Worm (Caenorhabditis elegans) whole organism, L1 larva: ENCODE results near the gene hrg-6.

Source experiments
- Y116A8C.19 ChIP-seq: sonication (generic microtip); optimal IDR thresholded peaks from 2 replicates; lab custom pipeline; 2016; ENCODE audit warnings: missing compliant biosample characterization, missing genetic modification characterization, borderline replicate concordance
- aly-2 ChIP-seq: fragments of 150-350 bp; optimal IDR thresholded peaks from 2 replicates; lab custom pipeline; 2014; ENCODE audit warnings: missing biosample characterization, missing genetic modification characterization
- blmp-1 ChIP-seq: fragments of 150-350 bp; optimal IDR thresholded peaks from 2 replicates; lab custom pipeline; 2014; ENCODE audit warnings: missing biosample characterization, missing genetic modification characterization
- ceh-63 ChIP-seq: fragments of 200-800 bp; sonication (Bioruptor generic); optimal IDR thresholded peaks from 2 replicates; lab custom pipeline; 2018; ENCODE audit warnings: mild to moderate bottlenecking, missing genetic modification characterization, missing compliant biosample characterization
- ceh-8 ChIP-seq: fragments of 200-800 bp; sonication (Bioruptor generic); optimal IDR thresholded peaks from 2 replicates; lab custom pipeline; 2018; ENCODE audit warnings: mild to moderate bottlenecking, missing genetic modification characterization, moderate library complexity, missing compliant biosample characterization
- ceh-82 ChIP-seq, 3 experiments: fragments of 150-350 bp in 1 of 3; sonication (generic microtip) in 2 of 3; optimal IDR thresholded peaks; 2 replicates each; lab custom pipeline; 2014 to 2017; ENCODE audit warnings: missing biosample characterization in 3 of 3, missing genetic modification characterization in 3 of 3
- ceh-88 ChIP-seq: fragments of 200-800 bp; sonication (Bioruptor generic); IDR thresholded peaks from 2 replicates; pipeline ENCODE4 v1.3.6; 2022; ENCODE audit warnings: missing genetic modification characterization, missing compliant biosample characterization
- ceh-90 ChIP-seq: sonication (generic microtip); optimal IDR thresholded peaks from 2 replicates; lab custom pipeline; 2016; ENCODE audit warnings: missing genetic modification characterization, missing compliant biosample characterization
- dsc-1 ChIP-seq: sonication (generic microtip); optimal IDR thresholded peaks from 2 replicates; lab custom pipeline; 2016; ENCODE audit warnings: mild to moderate bottlenecking, missing genetic modification characterization, missing compliant biosample characterization
- efl-1 ChIP-seq, 4 experiments: fragments of 150-350 bp; optimal IDR thresholded peaks in 3 of 4; peaks in 1 of 4; 1 replicate in 1 of 4; 2 replicates in 3 of 4; lab custom pipeline; 2014; ENCODE audit warnings: missing biosample characterization in 2 of 4, missing genetic modification characterization in 2 of 4, missing genetic modification reagents in 2 of 4
- efl-3 ChIP-seq: fragments of 200-800 bp; sonication (Bioruptor generic); optimal IDR thresholded peaks from 2 replicates; lab custom pipeline; 2018; ENCODE audit warnings: mild to moderate bottlenecking, missing genetic modification characterization, missing compliant biosample characterization
- egl-13 ChIP-seq: sonication (generic microtip); optimal IDR thresholded peaks from 2 replicates; lab custom pipeline; 2016; ENCODE audit warnings: missing genotype, missing genetic modification reagents, missing genetic modification characterization, missing compliant biosample characterization
- elt-2 ChIP-seq: sonication (generic microtip); optimal IDR thresholded peaks from 2 replicates; lab custom pipeline; 2016; ENCODE audit warnings: missing genetic modification characterization, mild to moderate bottlenecking, inconsistent platforms, missing compliant biosample characterization, missing genetic modification reagents
- elt-3 ChIP-seq, 6 experiments: fragments of 150-350 bp in 1 of 6; sonication (generic microtip); optimal IDR thresholded peaks; 2 replicates each; lab custom pipeline; 2017 to 2018; ENCODE audit warnings: missing biosample characterization in 6 of 6, missing genetic modification characterization in 6 of 6, inconsistent platforms in 1 of 6
- ets-5 ChIP-seq: fragments of 200-800 bp; sonication (Bioruptor generic); IDR thresholded peaks from 2 replicates; pipeline ENCODE4 v1.3.6; 2022; ENCODE audit warnings: missing genetic modification characterization, missing compliant biosample characterization
- fkh-4 ChIP-seq: sonication (generic microtip); optimal IDR thresholded peaks from 2 replicates; lab custom pipeline; 2016; ENCODE audit warnings: missing compliant biosample characterization, missing genetic modification characterization, borderline replicate concordance
- fkh-8 ChIP-seq: sonication (generic microtip); optimal IDR thresholded peaks from 2 replicates; lab custom pipeline; 2016; ENCODE audit warnings: mild to moderate bottlenecking, missing genetic modification characterization, missing compliant biosample characterization
- grh-1 ChIP-seq: fragments of 200-800 bp; sonication (Bioruptor generic); IDR thresholded peaks from 2 replicates; pipeline ENCODE4 v1.3.6; 2022; ENCODE audit warnings: missing genetic modification reagents, missing genetic modification characterization, missing compliant biosample characterization
- hlh-17 ChIP-seq: fragments of 200-800 bp; sonication (Bioruptor generic); optimal IDR thresholded peaks from 2 replicates; lab custom pipeline; 2018; ENCODE audit warnings: missing genetic modification characterization, mild to moderate bottlenecking, missing compliant biosample characterization, moderate library complexity, borderline replicate concordance
- hpl-2 ChIP-seq: fragments of 150-350 bp; optimal IDR thresholded peaks from 2 replicates; lab custom pipeline; 2014; ENCODE audit warnings: missing biosample characterization, missing genetic modification reagents, missing genetic modification characterization
- irx-1 ChIP-seq: sonication (generic microtip); optimal IDR thresholded peaks from 2 replicates; lab custom pipeline; 2016; ENCODE audit warnings: missing genetic modification characterization, missing compliant biosample characterization
- lin-13 ChIP-seq: fragments of 150-350 bp; optimal IDR thresholded peaks from 2 replicates; lab custom pipeline; 2014; ENCODE audit warnings: missing biosample characterization, missing genetic modification reagents, missing genetic modification characterization
- lin-15B ChIP-seq: fragments of 150-350 bp; sonication (generic microtip); optimal IDR thresholded peaks from 3 replicates; lab custom pipeline; 2014; ENCODE audit warnings: missing biosample characterization, missing genetic modification characterization
- lin-35 ChIP-seq, 2 experiments: fragments of 150-350 bp; optimal IDR thresholded peaks; 2 replicates each; lab custom pipeline; 2014; ENCODE audit warnings: missing biosample characterization in 2 of 2, missing genetic modification characterization in 2 of 2, missing genetic modification reagents in 2 of 2
- lin-39 ChIP-seq: fragments of 150-350 bp; optimal IDR thresholded peaks from 2 replicates; lab custom pipeline; 2014; ENCODE audit warnings: missing biosample characterization, missing genetic modification reagents, missing genetic modification characterization
- lir-3 ChIP-seq: sonication (generic microtip); optimal IDR thresholded peaks from 2 replicates; lab custom pipeline; 2016; ENCODE audit warnings: mild to moderate bottlenecking, missing genetic modification characterization, moderate library complexity, missing compliant biosample characterization; ENCODE audit not compliant: poor library complexity
- lsy-2 ChIP-seq, 2 experiments: fragments of 150-350 bp; optimal IDR thresholded peaks; 2 replicates each; lab custom pipeline; 2014; ENCODE audit warnings: missing biosample characterization in 2 of 2, missing genetic modification characterization in 2 of 2
- mdl-1 ChIP-seq, 2 experiments: fragments of 150-350 bp; optimal IDR thresholded peaks; 2 replicates each; lab custom pipeline; 2014 to 2017; ENCODE audit warnings: missing biosample characterization in 2 of 2, missing genetic modification characterization in 2 of 2, inconsistent platforms in 1 of 2
- mef-2 ChIP-seq: fragments of 150-350 bp; optimal IDR thresholded peaks from 2 replicates; lab custom pipeline; 2014; ENCODE audit warnings: missing biosample characterization, missing genetic modification characterization
- nhr-11 ChIP-seq: fragments of 150-350 bp; optimal IDR thresholded peaks from 2 replicates; lab custom pipeline; 2014; ENCODE audit warnings: missing biosample characterization, missing genetic modification characterization
- nhr-12 ChIP-seq: sonication (generic microtip); optimal IDR thresholded peaks from 2 replicates; lab custom pipeline; 2017; ENCODE audit warnings: missing biosample characterization, missing genetic modification characterization
- nhr-237 ChIP-seq: fragments of 150-350 bp; optimal IDR thresholded peaks from 2 replicates; lab custom pipeline; 2014; ENCODE audit warnings: missing biosample characterization, missing genetic modification characterization
- nhr-47 ChIP-seq: sonication (generic microtip); optimal IDR thresholded peaks from 2 replicates; lab custom pipeline; 2016; ENCODE audit warnings: mild to moderate bottlenecking, missing genetic modification characterization, moderate library complexity, missing compliant biosample characterization
- nhr-71 ChIP-seq: sonication (generic microtip); optimal IDR thresholded peaks from 2 replicates; lab custom pipeline; 2016; ENCODE audit warnings: mild to moderate bottlenecking, missing genetic modification characterization, moderate library complexity, missing compliant biosample characterization
- nhr-84 ChIP-seq: sonication (generic microtip); optimal IDR thresholded peaks from 2 replicates; lab custom pipeline; 2017; ENCODE audit warnings: missing biosample characterization, missing genetic modification characterization
- pag-3 ChIP-seq: sonication (generic microtip); optimal IDR thresholded peaks from 2 replicates; lab custom pipeline; 2017; ENCODE audit warnings: missing genetic modification characterization, mild to moderate bottlenecking, missing compliant biosample characterization, antibody characterized with exemption, borderline replicate concordance; ENCODE audit not compliant: insufficient read depth
- pax-3 ChIP-seq: fragments of 200-800 bp; sonication (Bioruptor generic); optimal IDR thresholded peaks from 2 replicates; lab custom pipeline; 2018; ENCODE audit warnings: mild to moderate bottlenecking, missing genetic modification characterization, moderate library complexity, missing compliant biosample characterization
- pqm-1 ChIP-seq: sonication (generic microtip); optimal IDR thresholded peaks from 3 replicates; lab custom pipeline; 2017; ENCODE audit warnings: missing biosample characterization, missing genetic modification characterization
- skn-1 ChIP-seq: fragments of 150-350 bp; optimal IDR thresholded peaks from 2 replicates; lab custom pipeline; 2014; ENCODE audit warnings: missing biosample characterization, missing genetic modification characterization
- snu-23 ChIP-seq: sonication (generic microtip); optimal IDR thresholded peaks from 2 replicates; lab custom pipeline; 2016; ENCODE audit warnings: missing genetic modification characterization, missing compliant biosample characterization
- sox-4 ChIP-seq: sonication (generic microtip); optimal IDR thresholded peaks from 2 replicates; lab custom pipeline; 2016; ENCODE audit warnings: missing genetic modification characterization, missing compliant biosample characterization
- sptf-1 ChIP-seq: fragments of 150-350 bp; optimal IDR thresholded peaks from 2 replicates; lab custom pipeline; 2014; ENCODE audit warnings: missing biosample characterization, missing genetic modification characterization
- sup-37 ChIP-seq: fragments of 200-800 bp; sonication (Bioruptor generic); optimal IDR thresholded peaks from 2 replicates; lab custom pipeline; 2018; ENCODE audit warnings: mild to moderate bottlenecking, missing genetic modification characterization, missing compliant biosample characterization
- tbx-2 ChIP-seq: sonication (generic microtip); optimal IDR thresholded peaks from 2 replicates; lab custom pipeline; 2016; ENCODE audit warnings: missing genetic modification characterization, missing compliant biosample characterization
- tlp-1 ChIP-seq: fragments of 150-350 bp; optimal IDR thresholded peaks from 2 replicates; lab custom pipeline; 2014; ENCODE audit warnings: missing biosample characterization, missing genetic modification characterization
- unc-130 ChIP-seq: fragments of 150-350 bp; optimal IDR thresholded peaks from 2 replicates; lab custom pipeline; 2017; ENCODE audit warnings: missing biosample characterization, missing genetic modification characterization, inconsistent platforms
- unc-30 ChIP-seq: sonication (generic microtip); optimal IDR thresholded peaks from 2 replicates; lab custom pipeline; 2017; ENCODE audit warnings: missing biosample characterization, missing genetic modification characterization
- unc-98 ChIP-seq: fragments of 200-800 bp; sonication (Bioruptor generic); IDR thresholded peaks from 2 replicates; pipeline ENCODE4 v1.3.6; 2022; ENCODE audit warnings: missing genetic modification characterization, missing compliant biosample characterization
- vab-15 ChIP-seq: sonication (generic microtip); optimal IDR thresholded peaks from 2 replicates; lab custom pipeline; 2017; ENCODE audit warnings: missing genotype, mild to moderate bottlenecking, missing genetic modification characterization, missing compliant biosample characterization
- xbp-1 ChIP-seq: sonication (generic microtip); optimal IDR thresholded peaks from 2 replicates; lab custom pipeline; 2016; ENCODE audit warnings: missing genetic modification characterization, missing compliant biosample characterization
- zag-1 ChIP-seq: fragments of 150-350 bp; optimal IDR thresholded peaks from 2 replicates; lab custom pipeline; 2014; ENCODE audit warnings: missing biosample characterization, missing genetic modification characterization
- zip-4 ChIP-seq: fragments of 200-800 bp; sonication (Bioruptor generic); optimal IDR thresholded peaks from 2 replicates; lab custom pipeline; 2018; ENCODE audit warnings: mild to moderate bottlenecking, missing genetic modification characterization, moderate library complexity, missing compliant biosample characterization
- ztf-4 ChIP-seq: fragments of 150-350 bp; optimal IDR thresholded peaks from 2 replicates; lab custom pipeline; 2014; ENCODE audit warnings: missing biosample characterization, missing genetic modification characterization

hrg-6 gene

ce11 chrIV:11068314-11068713, 35.9 kb downstream of the hrg-6 start (continued):
- TF ChIP-seq ceh-90 (tag; lab: Kevin White, UChicago) (no peak), egl-13 (tag; lab: Kevin White, UChicago) (no peak), efl-1 (optimal IDR thresholded peaks at IDR 0.05; lab: Kevin White, UChicago) (peak; percentile 15 to 44), efl-1 (GFP tag; optimal IDR thresholded peaks at IDR 0.05 in 1 of 2; lab: Kevin White, UChicago) (peak in 1 of 2 experiments; percentile 65), nhr-47 (tag; lab: Kevin White, UChicago) (peak; percentile 53), lin-13 (GFP tag; lab: Kevin White, UChicago) (peak; percentile 46), nhr-84 (tag; lab: Kevin White, UChicago) (no peak), ceh-63 (GFP tag; lab: Kevin White, UChicago) (no peak), vab-15 (tag; lab: Kevin White, UChicago) (no peak), unc-98 (peak; percentile 44; the same call in 1 of the 2 replicates), lin-15B (no peak), hlh-17 (GFP tag; lab: Kevin White, UChicago) (no peak), xbp-1 (tag; lab: Kevin White, UChicago) (peak; percentile 35), aly-2 (tag; lab: Kevin White, UChicago) (no peak), pqm-1 (no peak), hpl-2 (GFP tag; lab: Kevin White, UChicago) (no peak), tbx-2 (tag; lab: Kevin White, UChicago) (peak; percentile 57), zip-4 (no peak), nhr-237 (no peak), zag-1 (tag; lab: Kevin White, UChicago) (no peak), mdl-1 (tag; optimal IDR thresholded peaks at IDR 0.05; lab: Kevin White, UChicago) (peak in 1 of 2 experiments; percentile 0), ceh-82 (tag; optimal IDR thresholded peaks at IDR 0.05; lab: Kevin White, UChicago) (no peak), pax-3 (no peak), tlp-1 (tag; lab: Kevin White, UChicago) (no peak), mef-2 (tag; lab: Kevin White, UChicago) (no peak), nhr-71 (peak; percentile 96), lsy-2 (tag; optimal IDR thresholded peaks at IDR 0.05; lab: Kevin White, UChicago) (peak; percentile 78 to 87), dsc-1 (no peak), fkh-8 (tag; lab: Kevin White, UChicago) (no peak), unc-130 (peak; percentile 42), lin-39 (tag; lab: Kevin White, UChicago) (peak; percentile 96), irx-1 (no peak), lin-35 (GFP tag; optimal IDR thresholded peaks at IDR 0.05; lab: Kevin White, UChicago) (no peak), ets-5 (GFP tag; lab: Robert Waterston, UW) (no peak), sptf-1 (tag; lab: Kevin White, UChicago) (no peak), pag-3 (no peak), fkh-4 (tag; lab: Kevin White, UChicago) (no peak), lir-3 (tag; lab: Kevin White, UChicago) (peak; percentile 60), blmp-1 (tag; lab: Kevin White, UChicago) (no peak), snu-23 (GFP tag; lab: Kevin White, UChicago) (peak; percentile 64), efl-3 (GFP tag; lab: Kevin White, UChicago) (no peak), Y116A8C.19 (tag; lab: Kevin White, UChicago) (no peak), elt-2 (tag; lab: Kevin White, UChicago) (no peak), ceh-88 (GFP tag; lab: Robert Waterston, UW) (no peak), nhr-11 (peak; percentile 83), unc-30 (tag; lab: Kevin White, UChicago) (no peak), sup-37 (GFP tag; lab: Kevin White, UChicago) (no peak), ceh-8 (GFP tag; lab: Kevin White, UChicago) (no peak), elt-3 (tag; optimal IDR thresholded peaks at IDR 0.05; lab: Kevin White, UChicago) (no peak), nhr-12 (tag; lab: Kevin White, UChicago) (no peak), skn-1 (no peak), grh-1 (GFP tag; lab: Robert Waterston, UW) (no peak), ztf-4 (tag; lab: Kevin White, UChicago) (peak; percentile 69), sox-4 (tag; lab: Kevin White, UChicago) (no peak)
